Worm (Caenorhabditis elegans) whole organism, L4 larva: ENCODE data around the gene C55C3.4.
A peak's percentile ranks its signal among the peaks of the same experiment; 100 is the strongest.

Experiments used
- D1046.2 ChIP-seq: fragments of 200-800 bp; sonication (Bioruptor generic); IDR thresholded peaks from 2 replicates; pipeline ENCODE4 v1.3.6; 2022; ENCODE audit warnings: missing genetic modification characterization, missing compliant biosample characterization
- F26F4.8 ChIP-seq: fragments of 200-800 bp; sonication (Bioruptor generic); conservative IDR thresholded peaks from 2 replicates; pipeline ENCODE4 v1.3.6; 2022; ENCODE audit warnings: missing genetic modification characterization, missing compliant biosample characterization
- T26A8.4 ChIP-seq: fragments of 200-800 bp; sonication (Bioruptor generic); IDR thresholded peaks from 2 replicates; pipeline ENCODE4 v1.3.6; 2022; ENCODE audit warnings: missing genetic modification characterization, missing compliant biosample characterization
- Y105C5A.15 ChIP-seq: fragments of 200-800 bp; sonication (Bioruptor generic); IDR thresholded peaks from 2 replicates; pipeline ENCODE4 v1.3.6; 2022; ENCODE audit warnings: missing genetic modification characterization, missing compliant biosample characterization
- Y48G9A.11 ChIP-seq: fragments of 200-800 bp; sonication (Bioruptor generic); IDR thresholded peaks from 2 replicates; pipeline ENCODE4 v1.3.6; 2022; ENCODE audit warnings: missing genetic modification reagents, missing genetic modification characterization, missing compliant biosample characterization
- Y75B8A.6 ChIP-seq: fragments of 200-800 bp; sonication (Bioruptor generic); IDR thresholded peaks from 2 replicates; pipeline ENCODE4 v1.3.6; 2022; ENCODE audit warnings: missing genetic modification reagents, missing genetic modification characterization, missing compliant biosample characterization
- ZK337.2 ChIP-seq: fragments of 200-800 bp; sonication (Bioruptor generic); IDR thresholded peaks from 2 replicates; pipeline ENCODE4 v1.3.6; 2022; ENCODE audit warnings: missing genetic modification reagents, missing genetic modification characterization, missing compliant biosample characterization
- ZK546.5 ChIP-seq, 2 experiments: sonication (generic microtip); optimal IDR thresholded peaks; 2 replicates each; lab custom pipeline; 2017; ENCODE audit warnings: missing biosample characterization in 2 of 2, missing genetic modification characterization in 2 of 2
- aha-1 ChIP-seq: fragments of 150-350 bp; peaks from one replicate; lab custom pipeline; 2014; ENCODE audit warnings: missing biosample characterization, missing genetic modification characterization
- ama-1 ChIP-seq: fragments of 150-350 bp; optimal IDR thresholded peaks from 2 replicates; lab custom pipeline; 2014; ENCODE audit warnings: inconsistent platforms, mixed read lengths
- arid-1 ChIP-seq: fragments of 200-800 bp; sonication (Bioruptor generic); conservative IDR thresholded peaks from 2 replicates; pipeline ENCODE4 v1.3.6; 2022; ENCODE audit warnings: missing genetic modification reagents, missing genetic modification characterization, missing compliant biosample characterization
- attf-4 ChIP-seq: sonication (generic microtip); optimal IDR thresholded peaks from 3 replicates; lab custom pipeline; 2017; ENCODE audit warnings: missing biosample characterization, missing genetic modification characterization
- ceh-20 ChIP-seq: fragments of 200-800 bp; sonication (Bioruptor generic); IDR thresholded peaks from 2 replicates; pipeline ENCODE4 v1.3.6; 2022; ENCODE audit warnings: missing genetic modification reagents, missing genetic modification characterization, missing compliant biosample characterization
- ceh-28 ChIP-seq: fragments of 150-350 bp; optimal IDR thresholded peaks from 2 replicates; lab custom pipeline; 2014; ENCODE audit warnings: missing biosample characterization, missing genetic modification reagents, missing genetic modification characterization
- daf-16 ChIP-seq, 3 experiments: sonication (generic microtip); optimal IDR thresholded peaks; 2 replicates each; lab custom pipeline; 2016 to 2017; ENCODE audit warnings: missing genetic modification characterization in 3 of 3, missing genetic modification reagents in 3 of 3, mild to moderate bottlenecking in 2 of 3, missing compliant biosample characterization in 2 of 3, missing biosample characterization in 1 of 3, moderate library complexity in 1 of 3
- dmd-6 ChIP-seq: fragments of 200-800 bp; sonication (Bioruptor generic); IDR thresholded peaks from 2 replicates; pipeline ENCODE4 v1.3.6; 2022; ENCODE audit warnings: missing genetic modification reagents, missing genetic modification characterization, missing compliant biosample characterization
- dmd-8 ChIP-seq: fragments of 200-800 bp; sonication (Bioruptor generic); IDR thresholded peaks from 2 replicates; pipeline ENCODE4 v1.3.6; 2022; ENCODE audit warnings: missing genetic modification characterization, missing compliant biosample characterization
- duxl-1 ChIP-seq: sonication (generic microtip); optimal IDR thresholded peaks from 2 replicates; lab custom pipeline; 2016; ENCODE audit warnings: mild to moderate bottlenecking, missing genetic modification characterization, moderate library complexity, missing compliant biosample characterization; ENCODE audit not compliant: poor library complexity
- dve-1 ChIP-seq: sonication (generic microtip); optimal IDR thresholded peaks from 2 replicates; lab custom pipeline; 2017; ENCODE audit warnings: antibody characterized with exemption, mild to moderate bottlenecking, missing genetic modification characterization, missing compliant biosample characterization; ENCODE audit not compliant: insufficient read depth
- egl-27 ChIP-seq: sonication (generic microtip); optimal IDR thresholded peaks from 3 replicates; lab custom pipeline; 2017; ENCODE audit warnings: missing biosample characterization, missing genetic modification reagents, missing genetic modification characterization
- hlh-11 ChIP-seq: fragments of 200-800 bp; sonication (Bioruptor generic); optimal IDR thresholded peaks from 2 replicates; lab custom pipeline; 2018; ENCODE audit warnings: mild to moderate bottlenecking, missing genetic modification characterization, missing compliant biosample characterization
- hmg-1.1 ChIP-seq: fragments of 200-800 bp; sonication (Bioruptor generic); IDR thresholded peaks from 2 replicates; pipeline ENCODE4 v1.3.6; 2022; ENCODE audit warnings: missing genetic modification reagents, missing genetic modification characterization, missing compliant biosample characterization
- lin-13 ChIP-seq: fragments of 150-350 bp; optimal IDR thresholded peaks from 2 replicates; lab custom pipeline; 2014; ENCODE audit warnings: missing biosample characterization, missing genetic modification reagents, missing genetic modification characterization
- lin-29 ChIP-seq: fragments of 200-800 bp; sonication (Bioruptor generic); IDR thresholded peaks from 2 replicates; pipeline ENCODE4 v1.3.6; 2022; ENCODE audit warnings: missing genetic modification reagents, missing genetic modification characterization, missing compliant biosample characterization
- lin-39 ChIP-seq: fragments of 150-350 bp; optimal IDR thresholded peaks from 2 replicates; lab custom pipeline; 2014; ENCODE audit warnings: missing biosample characterization, missing genetic modification reagents, missing genetic modification characterization
- madf-9 ChIP-seq: fragments of 200-800 bp; sonication (Bioruptor generic); conservative IDR thresholded peaks from 2 replicates; pipeline ENCODE4 v1.3.6; 2022; ENCODE audit warnings: missing genetic modification reagents, missing genetic modification characterization, missing compliant biosample characterization
- mdl-1 ChIP-seq, 2 experiments: fragments of 150-350 bp in 1 of 2; sonication (generic microtip) in 1 of 2; optimal IDR thresholded peaks; 2 replicates each; lab custom pipeline; 2014 to 2017; ENCODE audit warnings: missing biosample characterization in 2 of 2, missing genetic modification characterization in 2 of 2
- mes-2 ChIP-seq: sonication (generic microtip); optimal IDR thresholded peaks from 2 replicates; lab custom pipeline; 2016; ENCODE audit warnings: missing genotype, mild to moderate bottlenecking, missing genetic modification characterization, missing compliant biosample characterization; ENCODE audit not compliant: poor library complexity, severe bottlenecking
- mxl-2 ChIP-seq: fragments of 200-800 bp; sonication (Bioruptor generic); conservative IDR thresholded peaks from 2 replicates; pipeline ENCODE4 v1.3.6; 2022; ENCODE audit warnings: missing genetic modification reagents, missing genetic modification characterization, missing compliant biosample characterization
- nhr-42 ChIP-seq: fragments of 200-800 bp; sonication (Bioruptor generic); IDR thresholded peaks from 2 replicates; pipeline ENCODE4 v1.3.6; 2022; ENCODE audit warnings: missing genetic modification characterization, missing compliant biosample characterization
- nhr-6 ChIP-seq: fragments of 150-350 bp; optimal IDR thresholded peaks from 2 replicates; lab custom pipeline; 2014; ENCODE audit warnings: missing biosample characterization, missing genetic modification characterization
- nhr-76 ChIP-seq: fragments of 150-350 bp; optimal IDR thresholded peaks from 2 replicates; lab custom pipeline; 2014; ENCODE audit warnings: missing biosample characterization, missing genetic modification characterization
- nhr-77 ChIP-seq: fragments of 150-350 bp; optimal IDR thresholded peaks from 2 replicates; lab custom pipeline; 2014; ENCODE audit warnings: missing biosample characterization, missing genetic modification characterization
- pha-4 ChIP-seq, 2 experiments: fragments of 150-350 bp in 1 of 2; fragments of 200-800 bp in 1 of 2; sonication (Bioruptor generic) in 1 of 2; IDR thresholded peaks in 1 of 2; optimal IDR thresholded peaks in 1 of 2; 2 replicates each; pipeline versions ENCODE4 v1.3.6 to Lab custom; 2014 to 2022; ENCODE audit warnings: missing genetic modification characterization in 2 of 2, missing genetic modification reagents in 2 of 2, missing biosample characterization in 1 of 2, missing compliant biosample characterization in 1 of 2
- php-3 ChIP-seq: fragments of 200-800 bp; sonication (Bioruptor generic); IDR thresholded peaks from 2 replicates; pipeline ENCODE4 v1.3.6; 2022; ENCODE audit warnings: missing genetic modification reagents, missing genetic modification characterization, missing compliant biosample characterization
- sdz-12 ChIP-seq: fragments of 200-800 bp; sonication (Bioruptor generic); optimal IDR thresholded peaks from 2 replicates; lab custom pipeline; 2018; ENCODE audit warnings: mild to moderate bottlenecking, missing genetic modification characterization, missing compliant biosample characterization
- skn-1 ChIP-seq: fragments of 150-350 bp; optimal IDR thresholded peaks from 2 replicates; lab custom pipeline; 2014; ENCODE audit warnings: missing biosample characterization, missing genetic modification characterization
- spr-3 ChIP-seq: fragments of 200-800 bp; sonication (Bioruptor generic); optimal IDR thresholded peaks from 2 replicates; lab custom pipeline; 2018; ENCODE audit warnings: mild to moderate bottlenecking, missing genetic modification characterization, missing compliant biosample characterization
- tag-97 ChIP-seq: fragments of 200-800 bp; sonication (Bioruptor generic); IDR thresholded peaks from 2 replicates; pipeline ENCODE4 v1.3.6; 2022; ENCODE audit warnings: missing genetic modification characterization, missing compliant biosample characterization
- unc-130 ChIP-seq: sonication (generic microtip); optimal IDR thresholded peaks from 2 replicates; lab custom pipeline; 2016; ENCODE audit warnings: missing genetic modification reagents, missing genetic modification characterization, missing compliant biosample characterization
- vab-7 ChIP-seq: fragments of 200-800 bp; sonication (Bioruptor generic); IDR thresholded peaks from 2 replicates; pipeline ENCODE4 v1.3.6; 2022; ENCODE audit warnings: missing genetic modification reagents, missing genetic modification characterization, missing compliant biosample characterization
- zag-1 ChIP-seq: fragments of 150-350 bp; optimal IDR thresholded peaks from 2 replicates; lab custom pipeline; 2014; ENCODE audit warnings: missing biosample characterization, missing genetic modification characterization
- zfp-3 ChIP-seq: fragments of 200-800 bp; sonication (Bioruptor generic); conservative IDR thresholded peaks from 2 replicates; pipeline ENCODE4 v1.3.6; 2022; ENCODE audit warnings: missing genetic modification reagents, missing genetic modification characterization, missing compliant biosample characterization
- zip-2 ChIP-seq: fragments of 150-350 bp; optimal IDR thresholded peaks from 2 replicates; lab custom pipeline; 2014; ENCODE audit warnings: missing biosample characterization, missing genetic modification characterization
- ztf-11 ChIP-seq: fragments of 150-350 bp; optimal IDR thresholded peaks from 2 replicates; lab custom pipeline; 2014; ENCODE audit warnings: missing biosample characterization, missing genetic modification characterization

C55C3.4 gene

ce11 chrIV:5674435-5674834 is 3.5 kb downstream of the C55C3.4 start, which contains the start of gene srd-5:
Gene srd-5, minus strand, starts transcription at chrIV:5674535.
- TF ChIP-seq dmd-6 (GFP tag; lab: Robert Waterston, UW) (no peak), nhr-6 (tag; lab: Kevin White, UChicago) (no peak), lin-13 (GFP tag; lab: Kevin White, UChicago) (no peak), T26A8.4 (GFP tag; lab: Robert Waterston, UW) (no peak), D1046.2 (GFP tag; lab: Robert Waterston, UW) (no peak), ceh-20 (GFP tag; lab: Robert Waterston, UW) (no peak)

- TF ChIP-seq unc-130 (no peak), Y105C5A.15 (no peak), ZK337.2 (GFP tag; lab: Robert Waterston, UW) (no peak), lin-39 (tag; lab: Kevin White, UChicago) (no peak), vab-7 (GFP tag; lab: Robert Waterston, UW) (no peak), nhr-77 (tag; lab: Kevin White, UChicago) (no peak), attf-4 (tag; lab: Kevin White, UChicago) (no peak), dmd-6 (GFP tag; lab: Robert Waterston, UW) (no peak), F26F4.8 (GFP tag; lab: Robert Waterston, UW) (no peak), nhr-42 (GFP tag; lab: Robert Waterston, UW) (no peak), Y75B8A.6 (GFP tag; lab: Robert Waterston, UW) (no peak), sdz-12 (GFP tag; lab: Kevin White, UChicago) (no peak), egl-27 (tag; lab: Kevin White, UChicago) (no peak)
Measured at ce11 chrIV:5671325-5671724, 6.6 kb downstream of the C55C3.4 start.

- TF ChIP-seq aha-1 (no peak), spr-3 (GFP tag; lab: Kevin White, UChicago) (no peak), ZK546.5 (tag; optimal IDR thresholded peaks at IDR 0.05; lab: Kevin White, UChicago) (no peak), hlh-11 (tag; lab: Kevin White, UChicago) (no peak), ceh-28 (tag; lab: Kevin White, UChicago) (no peak), madf-9 (no peak), dmd-6 (GFP tag; lab: Robert Waterston, UW) (no peak), hmg-1.1 (no peak), zip-2 (tag; lab: Kevin White, UChicago) (no peak), daf-16 (GFP tag; optimal IDR thresholded peaks at IDR 0.05; lab: Kevin White, UChicago) (no peak), daf-16 (tag; optimal IDR thresholded peaks at IDR 0.05; lab: Kevin White, UChicago) (peak; percentile 89), dve-1 (tag; lab: Kevin White, UChicago) (peak; percentile 40), nhr-76 (tag; lab: Kevin White, UChicago) (no peak), egl-27 (tag; lab: Kevin White, UChicago) (no peak), Y48G9A.11 (GFP tag; lab: Robert Waterston, UW) (no peak)
Measured at ce11 chrIV:5669459-5669858, 8.5 kb downstream of the C55C3.4 start, which contains the start of gene T19E7.6. Gene T19E7.6, minus strand, starts transcription at chrIV:5669503.

ce11 chrIV:5667191-5667590 is 10.8 kb downstream of the C55C3.4 start:
- no peak for TF ChIP-seq ztf-11 (tag; lab: Kevin White, UChicago)
- TF ChIP-seq mxl-2 (GFP tag; lab: Robert Waterston, UW): no peak
- no peak for TF ChIP-seq zag-1
- peak; percentile 16 for TF ChIP-seq nhr-77 (tag; lab: Kevin White, UChicago)
- TF ChIP-seq zfp-3 (GFP tag; lab: Robert Waterston, UW): no peak
- peak in 1 of 2 experiments; percentile 57 for TF ChIP-seq mdl-1 (tag; optimal IDR thresholded peaks at IDR 0.05; lab: Kevin White, UChicago)
- TF ChIP-seq php-3 (GFP tag; lab: Robert Waterston, UW): 0 out of 2 replicates have a peak, but pooled peaks have one; percentile 54
- no peak for TF ChIP-seq arid-1 (GFP tag; lab: Robert Waterston, UW)
- no peak for TF ChIP-seq zip-2 (tag; lab: Kevin White, UChicago)
- no peak for TF ChIP-seq pha-4 (GFP tag; IDR thresholded peaks at IDR 0.05; lab: Robert Waterston, UW)
- no peak for TF ChIP-seq pha-4 (tag; optimal IDR thresholded peaks at IDR 0.05; lab: Kevin White, UChicago)
- TF ChIP-seq duxl-1 (tag; lab: Kevin White, UChicago): peak; percentile 15
- no peak for TF ChIP-seq tag-97 (GFP tag; lab: Robert Waterston, UW)
- no peak for TF ChIP-seq mes-2 (tag; lab: Kevin White, UChicago)
- TF ChIP-seq dmd-8 (GFP tag; lab: Robert Waterston, UW): no peak
- no peak for TF ChIP-seq aha-1
- TF ChIP-seq attf-4 (tag; lab: Kevin White, UChicago): no peak
- TF ChIP-seq lin-29 (GFP tag; lab: Robert Waterston, UW): no peak
- no peak for TF ChIP-seq skn-1 (tag; lab: Kevin White, UChicago)
- 0 out of 2 replicates have a peak, but pooled peaks have one; percentile 16 for TF ChIP-seq vab-7 (GFP tag; lab: Robert Waterston, UW)
- TF ChIP-seq egl-27 (tag; lab: Kevin White, UChicago): no peak
- TF ChIP-seq ama-1 (lab: Kevin White, UChicago): no peak
